Fruit fly (Drosophila melanogaster): ENCODE measurements around the gene CG2656.

The CG2656 gene

dm6 chr3R:7187093-7187912 lies 42.8 kb downstream of the CG2656 start (continued):
- TF ChIP-seq CG4854 (GFP tag; optimal IDR thresholded peaks at IDR 0.05) (no peak), twi (tag; optimal IDR thresholded peaks at IDR 0.05) (no peak), CG10654 (GFP tag; optimal IDR thresholded peaks at IDR 0.05) (no peak), CG14965 (GFP tag; optimal IDR thresholded peaks at IDR 0.05; ENCODE audit: borderline replicate concordance) (no peak), unpg (GFP tag; optimal IDR thresholded peaks at IDR 0.05) (no peak), Six4 (GFP tag; optimal IDR thresholded peaks at IDR 0.05) (no peak), Bdp1 (GFP tag; optimal IDR thresholded peaks at IDR 0.05) (no peak), CG6175 (GFP tag; IDR thresholded peaks at IDR 0.05) (no peak), CG10462 (GFP tag; optimal IDR thresholded peaks at IDR 0.05) (peak; percentile 23), Chrac-16 (GFP tag; optimal IDR thresholded peaks at IDR 0.05) (no peak), grn (GFP tag; optimal IDR thresholded peaks at IDR 0.05) (no peak), GATAe (GFP tag; conservative IDR thresholded peaks at IDR 0.05) (no peak), Ssrp (tag; optimal IDR thresholded peaks at IDR 0.05) (peak; percentile 37), Awh (GFP tag; IDR thresholded peaks at IDR 0.05) (no peak), repo (GFP tag; optimal IDR thresholded peaks at IDR 0.05) (no peak), cg (GFP tag; optimal IDR thresholded peaks at IDR 0.05) (peak; percentile 96), NFAT (GFP tag; IDR thresholded peaks at IDR 0.05) (no peak), D19B (GFP tag; optimal IDR thresholded peaks at IDR 0.05) (no peak), CG13123 (GFP tag; optimal IDR thresholded peaks at IDR 0.05) (no peak), caup (GFP tag; optimal IDR thresholded peaks at IDR 0.05; ENCODE audit: severe bottlenecking) (no peak), sob (GFP tag; IDR thresholded peaks at IDR 0.05) (no peak), HLH3B (GFP tag; IDR thresholded peaks at IDR 0.05) (no peak), Mes4 (GFP tag; optimal IDR thresholded peaks at IDR 0.05) (no peak), h (optimal IDR thresholded peaks at IDR 0.05) (no peak), CG31441 (GFP tag; IDR thresholded peaks at IDR 0.05) (no peak), CG2199 (GFP tag; IDR thresholded peaks at IDR 0.05) (no peak), schlank (tag; optimal IDR thresholded peaks at IDR 0.05) (no peak), CG11696 (GFP tag; IDR thresholded peaks at IDR 0.05) (no peak), pnt (GFP tag; optimal IDR thresholded peaks at IDR 0.05) (no peak), gem (tag; optimal IDR thresholded peaks at IDR 0.05) (peak; percentile 66), Jarid2 (GFP tag; optimal IDR thresholded peaks at IDR 0.05) (no peak), CG13287 (GFP tag; IDR thresholded peaks at IDR 0.05; ENCODE audit: partially characterized antibody) (no peak), HmgZ (tag; optimal IDR thresholded peaks at IDR 0.05) (no peak), CG15269 (tag; optimal IDR thresholded peaks at IDR 0.05) (no peak), CG7839 (tag; optimal IDR thresholded peaks at IDR 0.05) (no peak), Dbx (GFP tag; IDR thresholded peaks at IDR 0.05) (no peak), CG17568 (GFP tag; optimal IDR thresholded peaks at IDR 0.05) (no peak), D (optimal IDR thresholded peaks at IDR 0.05) (peak; percentile 21), D (GFP tag; optimal IDR thresholded peaks at IDR 0.05) (no peak), CG9437 (GFP tag; optimal IDR thresholded peaks at IDR 0.05) (no peak), CrebB (tag; optimal IDR thresholded peaks at IDR 0.05) (no peak), danr (GFP tag; IDR thresholded peaks at IDR 0.05) (no peak), CTCF (GFP tag; optimal IDR thresholded peaks at IDR 0.05) (no peak), CG10959 (GFP tag; IDR thresholded peaks at IDR 0.05) (no peak), sr (GFP tag; IDR thresholded peaks at IDR 0.05) (no peak), gsb-n (tag; optimal IDR thresholded peaks at IDR 0.05) (no peak), CG15696 (tag; optimal IDR thresholded peaks at IDR 0.05) (no peak), CG1233 (GFP tag; optimal IDR thresholded peaks at IDR 0.05) (no peak), gsb (GFP tag; IDR thresholded peaks at IDR 0.05) (no peak), nom (GFP tag; optimal IDR thresholded peaks at IDR 0.05) (peak; percentile 42), unc-4 (GFP tag; IDR thresholded peaks at IDR 0.05; ENCODE audit: partially characterized antibody) (no peak)
